Worm (Caenorhabditis elegans) whole organism, L4 larva: ENCODE results near the gene sri-30.

Experiments
- D1046.2 ChIP-seq: fragments of 200-800 bp; sonication (Bioruptor generic); IDR thresholded peaks from 2 replicates; pipeline ENCODE4 v1.3.6; 2022; ENCODE audit warnings: missing genetic modification characterization, missing compliant biosample characterization
- F37D6.2 ChIP-seq: sonication (generic microtip); optimal IDR thresholded peaks from 2 replicates; lab custom pipeline; 2016; ENCODE audit warnings: mild to moderate bottlenecking, missing genetic modification characterization, missing compliant biosample characterization
- F49E8.2 ChIP-seq: sonication (generic microtip); optimal IDR thresholded peaks from 2 replicates; lab custom pipeline; 2016; ENCODE audit warnings: missing compliant biosample characterization, mild to moderate bottlenecking, missing genetic modification characterization, borderline replicate concordance
- Y105C5A.15 ChIP-seq: fragments of 200-800 bp; sonication (Bioruptor generic); IDR thresholded peaks from 2 replicates; pipeline ENCODE4 v1.3.6; 2022; ENCODE audit warnings: missing genetic modification characterization, missing compliant biosample characterization
- Y48G9A.11 ChIP-seq: fragments of 200-800 bp; sonication (Bioruptor generic); IDR thresholded peaks from 2 replicates; pipeline ENCODE4 v1.3.6; 2022; ENCODE audit warnings: missing genetic modification reagents, missing genetic modification characterization, missing compliant biosample characterization
- ZK337.2 ChIP-seq: fragments of 200-800 bp; sonication (Bioruptor generic); IDR thresholded peaks from 2 replicates; pipeline ENCODE4 v1.3.6; 2022; ENCODE audit warnings: missing genetic modification reagents, missing genetic modification characterization, missing compliant biosample characterization
- ZK546.5 ChIP-seq, 2 experiments: sonication (generic microtip); optimal IDR thresholded peaks; 2 replicates each; lab custom pipeline; 2017; ENCODE audit warnings: missing biosample characterization in 2 of 2, missing genetic modification characterization in 2 of 2
- aha-1 ChIP-seq: fragments of 150-350 bp; peaks from one replicate; lab custom pipeline; 2014; ENCODE audit warnings: missing biosample characterization, missing genetic modification characterization
- aly-2 ChIP-seq: sonication (generic microtip); optimal IDR thresholded peaks from 2 replicates; lab custom pipeline; 2018; ENCODE audit warnings: missing biosample characterization, missing genetic modification characterization
- attf-4 ChIP-seq: sonication (generic microtip); optimal IDR thresholded peaks from 3 replicates; lab custom pipeline; 2017; ENCODE audit warnings: missing biosample characterization, missing genetic modification characterization
- ceh-28 ChIP-seq: fragments of 150-350 bp; optimal IDR thresholded peaks from 2 replicates; lab custom pipeline; 2014; ENCODE audit warnings: missing biosample characterization, missing genetic modification reagents, missing genetic modification characterization
- ceh-44 ChIP-seq: fragments of 200-800 bp; sonication (Bioruptor generic); IDR thresholded peaks from 2 replicates; pipeline ENCODE4 v1.3.6; 2022; ENCODE audit warnings: missing genetic modification reagents, missing genetic modification characterization, missing compliant biosample characterization
- ces-1 ChIP-seq: fragments of 150-350 bp; sonication (generic microtip); optimal IDR thresholded peaks from 4 replicates; lab custom pipeline; 2014; ENCODE audit warnings: missing biosample characterization, missing genetic modification reagents, missing genetic modification characterization
- dpl-1 ChIP-seq: fragments of 150-350 bp; optimal IDR thresholded peaks from 2 replicates; lab custom pipeline; 2014; ENCODE audit warnings: missing biosample characterization, missing genetic modification reagents, missing genetic modification characterization
- hlh-11 ChIP-seq: fragments of 200-800 bp; sonication (Bioruptor generic); optimal IDR thresholded peaks from 2 replicates; lab custom pipeline; 2018; ENCODE audit warnings: mild to moderate bottlenecking, missing genetic modification characterization, missing compliant biosample characterization
- hmg-1.1 ChIP-seq: fragments of 200-800 bp; sonication (Bioruptor generic); IDR thresholded peaks from 2 replicates; pipeline ENCODE4 v1.3.6; 2022; ENCODE audit warnings: missing genetic modification reagents, missing genetic modification characterization, missing compliant biosample characterization
- jun-1 ChIP-seq: fragments of 150-350 bp; optimal IDR thresholded peaks from 2 replicates; lab custom pipeline; 2014; ENCODE audit warnings: missing biosample characterization, missing genetic modification reagents, missing genetic modification characterization
- lim-7 ChIP-seq: fragments of 200-800 bp; sonication (Bioruptor generic); IDR thresholded peaks from 2 replicates; pipeline ENCODE4 v1.3.6; 2022; ENCODE audit warnings: missing genetic modification characterization, missing compliant biosample characterization
- lin-39 ChIP-seq: fragments of 150-350 bp; optimal IDR thresholded peaks from 2 replicates; lab custom pipeline; 2014; ENCODE audit warnings: missing biosample characterization, missing genetic modification reagents, missing genetic modification characterization
- lsy-2 ChIP-seq, 2 experiments: fragments of 150-350 bp in 1 of 2; sonication (generic microtip) in 1 of 2; optimal IDR thresholded peaks; 2 replicates each; lab custom pipeline; 2014 to 2017; ENCODE audit warnings: missing biosample characterization in 2 of 2, missing genetic modification characterization in 2 of 2
- madf-5 ChIP-seq, 2 experiments: fragments of 200-800 bp; sonication (Bioruptor generic); IDR thresholded peaks; 2 replicates each; pipeline ENCODE4 v1.3.6; 2022; ENCODE audit warnings: missing compliant biosample characterization in 2 of 2, missing genetic modification characterization in 2 of 2
- madf-9 ChIP-seq: fragments of 200-800 bp; sonication (Bioruptor generic); conservative IDR thresholded peaks from 2 replicates; pipeline ENCODE4 v1.3.6; 2022; ENCODE audit warnings: missing genetic modification reagents, missing genetic modification characterization, missing compliant biosample characterization
- mes-2 ChIP-seq: sonication (generic microtip); optimal IDR thresholded peaks from 2 replicates; lab custom pipeline; 2016; ENCODE audit warnings: missing genotype, mild to moderate bottlenecking, missing genetic modification characterization, missing compliant biosample characterization; ENCODE audit not compliant: poor library complexity, severe bottlenecking
- mxl-3 ChIP-seq: fragments of 200-800 bp; sonication (Bioruptor generic); optimal IDR thresholded peaks from 2 replicates; lab custom pipeline; 2018; ENCODE audit warnings: mild to moderate bottlenecking, missing genetic modification characterization, missing compliant biosample characterization
- nhr-10 ChIP-seq: fragments of 150-350 bp; optimal IDR thresholded peaks from 2 replicates; lab custom pipeline; 2014; ENCODE audit warnings: missing biosample characterization, missing genetic modification characterization
- nhr-111 ChIP-seq: fragments of 200-800 bp; sonication (Bioruptor generic); optimal IDR thresholded peaks from 2 replicates; lab custom pipeline; 2018; ENCODE audit warnings: mild to moderate bottlenecking, missing genetic modification characterization, missing compliant biosample characterization
- nhr-237 ChIP-seq: sonication (generic microtip); optimal IDR thresholded peaks from 2 replicates; lab custom pipeline; 2017; ENCODE audit warnings: missing biosample characterization, missing genetic modification characterization
- pha-4 ChIP-seq, 2 experiments: fragments of 150-350 bp in 1 of 2; fragments of 200-800 bp in 1 of 2; sonication (Bioruptor generic) in 1 of 2; IDR thresholded peaks in 1 of 2; optimal IDR thresholded peaks in 1 of 2; 2 replicates each; pipeline versions ENCODE4 v1.3.6 to Lab custom; 2014 to 2022; ENCODE audit warnings: missing genetic modification characterization in 2 of 2, missing genetic modification reagents in 2 of 2, missing biosample characterization in 1 of 2, missing compliant biosample characterization in 1 of 2
- pqm-1 ChIP-seq: sonication (generic microtip); optimal IDR thresholded peaks from 2 replicates; lab custom pipeline; 2017; ENCODE audit warnings: missing biosample characterization, missing genetic modification characterization
- rbr-2 ChIP-seq: sonication (generic microtip); optimal IDR thresholded peaks from 2 replicates; lab custom pipeline; 2016; ENCODE audit warnings: missing genotype, missing genetic modification characterization, missing compliant biosample characterization
- set-16 ChIP-seq: fragments of 200-800 bp; sonication (Bioruptor generic); IDR thresholded peaks from 2 replicates; pipeline ENCODE4 v1.3.6; 2022; ENCODE audit warnings: missing genetic modification reagents, missing genetic modification characterization, missing compliant biosample characterization
- snpc-1.2 ChIP-seq: fragments of 200-800 bp; sonication (Bioruptor generic); IDR thresholded peaks from 2 replicates; pipeline ENCODE4 v1.3.6; 2022; ENCODE audit warnings: missing genetic modification reagents, missing genetic modification characterization, missing compliant biosample characterization
- snpc-4 ChIP-seq: fragments of 150-350 bp; optimal IDR thresholded peaks from 2 replicates; lab custom pipeline; 2014; ENCODE audit warnings: missing biosample characterization, missing genetic modification characterization
- vab-7 ChIP-seq: fragments of 200-800 bp; sonication (Bioruptor generic); IDR thresholded peaks from 2 replicates; pipeline ENCODE4 v1.3.6; 2022; ENCODE audit warnings: missing genetic modification reagents, missing genetic modification characterization, missing compliant biosample characterization
- zag-1 ChIP-seq: fragments of 150-350 bp; optimal IDR thresholded peaks from 2 replicates; lab custom pipeline; 2014; ENCODE audit warnings: missing biosample characterization, missing genetic modification characterization
- zfp-3 ChIP-seq: fragments of 200-800 bp; sonication (Bioruptor generic); conservative IDR thresholded peaks from 2 replicates; pipeline ENCODE4 v1.3.6; 2022; ENCODE audit warnings: missing genetic modification reagents, missing genetic modification characterization, missing compliant biosample characterization

The sri-30 gene

DNA sequence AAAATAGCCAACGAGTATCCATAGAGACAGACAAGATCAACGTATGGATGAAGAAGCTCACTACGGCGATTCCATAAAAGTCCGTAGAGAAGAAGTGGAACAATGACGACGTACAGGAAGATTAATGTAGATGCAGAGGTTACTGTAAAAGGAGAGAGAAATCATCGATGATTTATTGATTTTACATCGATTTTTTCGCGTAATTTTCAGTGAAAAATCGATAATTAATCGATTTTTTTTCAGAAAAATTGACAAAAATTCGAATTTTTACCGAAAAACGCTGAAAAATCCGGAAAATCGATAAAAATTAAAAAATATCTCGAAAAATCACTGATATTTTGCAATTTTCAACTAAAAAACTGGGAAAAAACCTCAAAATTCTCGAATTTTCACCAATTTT is 20.4 kb downstream of the sri-30 start:
- TF ChIP-seq vab-7 = no peak
- TF ChIP-seq madf-5 (GFP tag; IDR thresholded peaks at IDR 0.05; lab: Robert Waterston, UW) = no peak
- TF ChIP-seq ceh-28 (tag; lab: Kevin White, UChicago) = peak; percentile 81
- TF ChIP-seq, all 104 proteins: peak for 1

DNA sequence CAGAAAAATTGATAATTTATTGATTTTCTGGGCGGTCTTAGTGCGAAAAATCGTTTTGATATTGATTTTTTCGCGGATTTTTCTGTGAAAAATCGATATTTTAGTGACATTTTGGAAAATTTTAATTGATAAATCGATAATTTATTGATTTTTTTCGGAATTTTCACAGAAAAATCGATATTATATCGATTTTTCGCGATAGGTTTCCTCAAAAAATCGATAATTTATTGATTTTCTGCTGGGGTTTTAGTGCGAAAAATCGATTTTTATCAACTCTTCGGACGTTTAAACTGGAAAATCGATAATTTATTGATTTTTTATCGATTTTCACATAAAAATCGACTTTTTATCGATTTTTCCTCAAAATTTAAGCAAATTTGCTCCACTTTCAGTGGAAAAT is 21.5 kb downstream of the sri-30 start:
- no peak for TF ChIP-seq D1046.2 (GFP tag; lab: Robert Waterston, UW)
- no peak for TF ChIP-seq vab-7
- no peak for TF ChIP-seq F49E8.2
- TF ChIP-seq rbr-2 (tag; lab: Kevin White, UChicago) = no peak
- TF ChIP-seq ceh-28 (tag; lab: Kevin White, UChicago) = peak; percentile 96

DNA sequence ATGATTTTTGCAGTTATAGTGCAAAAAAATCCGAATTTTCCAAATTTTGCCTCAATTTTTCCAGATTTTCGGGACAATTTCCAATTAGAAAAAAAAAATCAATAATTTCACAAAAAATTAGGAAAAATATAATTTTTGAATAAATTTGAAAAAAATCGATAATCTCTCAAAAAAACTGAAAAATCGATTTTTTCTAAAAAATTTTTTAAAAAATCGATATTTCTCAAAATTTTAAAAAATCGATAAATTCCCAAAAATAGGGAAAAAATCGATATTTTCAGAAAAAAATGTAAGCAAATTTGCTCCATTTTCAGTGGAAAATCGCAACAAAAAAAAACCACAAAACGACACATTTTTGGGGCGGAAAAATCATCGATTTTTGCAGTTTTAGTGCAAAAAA is 21.9 kb downstream of the sri-30 start:
- TF ChIP-seq hlh-11 (tag; lab: Kevin White, UChicago) = no peak
- TF ChIP-seq aha-1 (tag; lab: Kevin White, UChicago) = peak; percentile 86
- TF ChIP-seq, all 104 proteins: peak for 1

DNA sequence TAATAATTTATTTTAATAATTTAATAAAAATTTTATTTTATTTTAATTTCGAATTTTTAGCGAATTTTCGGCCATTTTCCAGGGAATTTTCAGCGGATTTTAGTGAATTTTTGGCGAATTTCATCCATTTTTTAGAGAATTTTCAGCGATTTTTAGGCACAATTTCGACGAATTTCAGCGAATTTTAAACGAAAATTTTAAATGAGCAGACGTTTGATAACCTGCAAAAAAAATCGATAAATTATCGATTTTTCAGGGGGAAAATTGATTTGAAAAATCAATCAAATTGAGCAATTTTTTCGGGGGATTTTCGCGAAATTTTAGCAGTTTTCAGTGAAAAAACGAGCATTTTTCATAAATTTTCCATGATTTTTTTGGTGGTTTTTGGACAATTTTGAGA is 22.7 kb downstream of the sri-30 start:
- peak; percentile 55 for TF ChIP-seq ceh-28 (tag; lab: Kevin White, UChicago)
- TF ChIP-seq aha-1 (tag; lab: Kevin White, UChicago) = peak; percentile 61
- TF ChIP-seq ceh-44 (GFP tag; lab: Robert Waterston, UW) = no peak

DNA sequence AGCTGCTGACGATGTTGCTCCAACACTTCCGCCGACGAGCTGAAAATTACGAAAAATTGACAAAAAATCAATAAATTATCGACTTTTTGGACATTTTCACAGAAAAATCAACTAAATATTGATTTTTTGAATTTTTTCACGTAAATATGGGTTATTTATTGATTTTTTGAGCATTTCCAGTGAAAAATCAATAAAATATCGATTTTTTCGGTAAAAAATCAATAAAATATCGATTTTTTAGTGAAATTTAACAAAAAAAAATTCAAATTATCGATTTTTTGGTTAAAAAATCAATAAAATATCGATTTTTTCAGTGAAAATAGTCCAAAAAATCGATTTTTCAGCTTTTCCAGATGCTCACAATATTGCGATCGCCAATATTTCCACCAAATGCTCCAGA is 24.2 kb downstream of the sri-30 start:
- TF ChIP-seq ceh-28 (tag; lab: Kevin White, UChicago) (peak; percentile 95), pha-4 (GFP tag; IDR thresholded peaks at IDR 0.05; lab: Robert Waterston, UW) (no peak), pha-4 (tag; optimal IDR thresholded peaks at IDR 0.05; lab: Kevin White, UChicago) (no peak)

DNA sequence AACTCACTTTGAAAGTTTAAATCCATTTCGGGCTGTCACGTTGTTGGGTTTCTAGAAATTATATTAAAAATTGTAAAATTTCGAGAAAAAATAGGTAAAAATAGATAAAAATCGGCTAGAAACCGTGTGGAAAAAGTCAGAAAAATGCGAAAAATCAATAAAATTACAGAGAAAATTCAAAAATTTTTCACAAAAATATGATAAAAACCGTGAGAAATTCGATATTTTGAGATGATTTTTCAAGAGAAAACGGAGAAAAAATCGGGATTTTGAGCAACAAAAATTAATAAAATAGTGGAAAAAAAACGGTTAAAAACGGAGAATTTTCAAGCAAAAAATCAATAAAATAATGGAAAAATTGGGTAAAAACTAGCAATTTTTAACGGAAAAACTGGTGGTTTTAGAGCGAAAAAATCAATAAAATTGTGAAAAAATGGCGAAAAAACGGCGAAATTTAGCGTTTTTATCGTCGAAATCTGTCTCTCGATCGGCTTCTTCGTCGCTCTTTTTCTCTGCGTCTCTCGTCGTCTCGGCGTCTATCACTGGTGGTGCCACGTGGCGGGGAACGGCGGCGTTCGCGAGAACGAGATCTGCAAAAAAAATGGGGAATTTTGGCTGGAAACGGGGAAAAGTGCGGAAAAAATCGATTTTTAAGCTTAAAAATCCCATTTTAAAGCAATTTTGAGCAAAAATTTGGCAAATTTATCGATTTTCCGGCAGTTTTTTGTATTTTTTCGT is 25.2 kb downstream of the sri-30 start, which contains the start of gene Y25C1A.7:
Gene Y25C1A.7, minus strand, starts transcription at position 51 of the 738 bp plus-strand sequence.
- TF ChIP-seq lsy-2 (tag; optimal IDR thresholded peaks at IDR 0.05; lab: Kevin White, UChicago) (no peak), mes-2 (tag; lab: Kevin White, UChicago) (peak; percentile 35)

DNA sequence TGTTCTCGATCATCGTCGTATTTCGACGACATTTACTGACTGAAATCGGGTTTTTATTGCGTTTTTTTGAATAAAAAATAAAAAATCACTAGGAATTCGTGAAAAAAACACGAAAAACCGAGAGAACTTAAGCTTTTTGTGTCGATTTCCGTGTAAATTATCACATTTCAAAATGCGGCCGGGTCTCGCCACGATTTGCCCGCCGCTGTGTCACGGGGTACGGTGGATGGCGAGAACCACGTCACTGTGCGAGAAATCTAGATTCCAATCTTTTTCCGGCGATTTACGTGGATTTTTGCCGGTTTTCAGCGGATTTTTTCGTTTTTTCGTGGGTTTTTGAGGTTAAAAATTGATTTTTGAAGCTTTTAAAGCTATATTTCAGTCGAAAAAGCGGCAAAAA is 30.9 kb downstream of the sri-30 start, which contains the start of gene Y25C1A.8:
Gene Y25C1A.8, minus strand, starts transcription at position 45 of the 400 bp plus-strand sequence.
- 0 out of 2 replicates have a peak, but pooled peaks have one; percentile 46 for TF ChIP-seq lim-7 (GFP tag; lab: Robert Waterston, UW)
- peak; percentile 6 for TF ChIP-seq pqm-1 (tag; lab: Kevin White, UChicago)
- TF ChIP-seq attf-4 = no peak
- peak; percentile 78 for TF ChIP-seq jun-1 (tag; lab: Kevin White, UChicago)
- TF ChIP-seq aha-1 (tag; lab: Kevin White, UChicago) = peak; percentile 99
- TF ChIP-seq snpc-4 (tag; lab: Kevin White, UChicago) = peak; percentile 48
- no peak for TF ChIP-seq zag-1
- peak; percentile 61; the same call in 1 of the 2 replicates for TF ChIP-seq ZK337.2 (GFP tag; lab: Robert Waterston, UW)
- no peak for TF ChIP-seq nhr-237 (tag; lab: Kevin White, UChicago)
- TF ChIP-seq aly-2 (tag; lab: Kevin White, UChicago) = no peak
- TF ChIP-seq dpl-1 (GFP tag; lab: Kevin White, UChicago) = peak; percentile 84
- peak; percentile 89 for TF ChIP-seq hlh-11 (tag; lab: Kevin White, UChicago)
- no peak for TF ChIP-seq ZK546.5 (tag; optimal IDR thresholded peaks at IDR 0.05; lab: Kevin White, UChicago)
- no peak for TF ChIP-seq nhr-111 (GFP tag; lab: Kevin White, UChicago)
- peak; percentile 66 for TF ChIP-seq snpc-1.2 (GFP tag; lab: Robert Waterston, UW)
- peak; percentile 85 for TF ChIP-seq zfp-3
- no peak for TF ChIP-seq lin-39 (tag; lab: Kevin White, UChicago)
- peak; percentile 91 for TF ChIP-seq pha-4 (GFP tag; IDR thresholded peaks at IDR 0.05; lab: Robert Waterston, UW)
- no peak for TF ChIP-seq pha-4 (tag; optimal IDR thresholded peaks at IDR 0.05; lab: Kevin White, UChicago)
- TF ChIP-seq Y105C5A.15 = no peak
- TF ChIP-seq hmg-1.1 (GFP tag; lab: Robert Waterston, UW) = peak; percentile 95
- TF ChIP-seq nhr-10 (tag; lab: Kevin White, UChicago) = peak; percentile 2
- peak; percentile 55; the same call in 1 of the 2 replicates for TF ChIP-seq set-16 (GFP tag; lab: Robert Waterston, UW)
- peak; percentile 81 for TF ChIP-seq madf-9 (GFP tag; lab: Robert Waterston, UW)
- TF ChIP-seq mxl-3 (GFP tag; lab: Kevin White, UChicago) = peak; percentile 63
- peak; percentile 78 for TF ChIP-seq F37D6.2 (tag; lab: Kevin White, UChicago)
- TF ChIP-seq Y48G9A.11 = 0 out of 2 replicates have a peak, but pooled peaks have one; percentile 31
- peak; percentile 28 for TF ChIP-seq ces-1 (GFP tag; lab: Kevin White, UChicago)
